Fruit fly (Drosophila melanogaster) whole organism, embryonic: ENCODE results near the gene sky.

Experiments used
- Ada2b ChIP-seq: fragments of 200-800 bp; sonication (Bioruptor generic); IDR thresholded peaks from 2 replicates; pipeline ENCODE4 v1.3.6; 2022; ENCODE audit warnings: missing biosample characterization, missing genetic modification characterization
- CG10462 ChIP-seq: fragments of 200-800 bp; sonication (Bioruptor generic); optimal IDR thresholded peaks from 2 replicates; lab custom pipeline; 2016; ENCODE audit warnings: missing biosample characterization, missing genetic modification characterization
- CG10654 ChIP-seq: fragments of 200-800 bp; sonication (Bioruptor generic); optimal IDR thresholded peaks from 2 replicates; lab custom pipeline; 2016; ENCODE audit warnings: missing biosample characterization, missing genetic modification characterization
- CG11085 ChIP-seq: fragments of 200-800 bp; sonication (Bioruptor generic); IDR thresholded peaks from 2 replicates; pipeline ENCODE4 v1.3.6; 2022; ENCODE audit warnings: missing biosample characterization, missing genetic modification characterization
- CG11093 ChIP-seq: fragments of 200-800 bp; sonication (Bioruptor generic); IDR thresholded peaks from 3 replicates; pipeline ENCODE4 v1.3.6; 2022; ENCODE audit warnings: missing biosample characterization, missing genetic modification characterization
- CG13287 ChIP-seq: fragments of 200-800 bp; sonication (Bioruptor generic); IDR thresholded peaks from 2 replicates; pipeline ENCODE4 v1.3.6; 2022; ENCODE audit warnings: missing biosample characterization, missing genetic modification characterization; ENCODE audit not compliant: partially characterized antibody
- CG13894 ChIP-seq: fragments of 200-800 bp; sonication (Bioruptor generic); optimal IDR thresholded peaks from 3 replicates; lab custom pipeline; 2018; ENCODE audit warnings: missing biosample characterization, mild to moderate bottlenecking, missing genetic modification characterization, moderate library complexity
- CG14050 ChIP-seq: fragments of 200-800 bp; sonication (Bioruptor generic); IDR thresholded peaks from 3 replicates; pipeline ENCODE4 v1.3.6; 2022; ENCODE audit warnings: missing biosample characterization, missing genetic modification characterization
- CG14860 ChIP-seq: fragments of 200-800 bp; sonication (Bioruptor generic); IDR thresholded peaks from 3 replicates; pipeline ENCODE4 v1.3.6; 2022; ENCODE audit warnings: missing biosample characterization, missing genetic modification characterization; ENCODE audit not compliant: partially characterized antibody
- CG15269 ChIP-seq: fragments of 200-800 bp; sonication (Bioruptor generic); optimal IDR thresholded peaks from 2 replicates; lab custom pipeline; 2018; ENCODE audit warnings: missing biosample characterization, mild to moderate bottlenecking, missing genetic modification characterization, moderate library complexity
- CG17328 ChIP-seq: fragments of 200-800 bp; sonication (Bioruptor generic); IDR thresholded peaks from 2 replicates; pipeline ENCODE4 v1.3.6; 2022; ENCODE audit warnings: missing biosample characterization, missing genetic modification characterization
- CG18599 ChIP-seq: fragments of 200-800 bp; sonication (Bioruptor generic); optimal IDR thresholded peaks from 3 replicates; lab custom pipeline; 2017; ENCODE audit warnings: missing biosample characterization, missing genetic modification characterization, mild to moderate bottlenecking, moderate library complexity, missing genetic modification reagents
- CG34224 ChIP-seq: fragments of 200-800 bp; sonication (Bioruptor generic); IDR thresholded peaks from 3 replicates; pipeline ENCODE4 v1.3.6; 2022; ENCODE audit warnings: missing biosample characterization, missing genetic modification characterization; ENCODE audit not compliant: partially characterized antibody
- CG6791 ChIP-seq: fragments of 200-800 bp; sonication (Bioruptor generic); IDR thresholded peaks from 3 replicates; pipeline ENCODE4 v1.3.6; 2022; ENCODE audit warnings: missing biosample characterization, missing genetic modification characterization; ENCODE audit not compliant: partially characterized antibody
- CG6854 ChIP-seq: fragments of 200-800 bp; sonication (Bioruptor generic); optimal IDR thresholded peaks from 3 replicates; lab custom pipeline; 2017; ENCODE audit warnings: missing biosample characterization, mild to moderate bottlenecking, missing genetic modification characterization
- CG8388 ChIP-seq: fragments of 200-800 bp; sonication (Bioruptor generic); optimal IDR thresholded peaks from 2 replicates; lab custom pipeline; 2019; ENCODE audit warnings: missing biosample characterization, mild to moderate bottlenecking, missing genetic modification characterization, moderate library complexity
- CG9876 ChIP-seq: fragments of 200-800 bp; sonication (Bioruptor generic); optimal IDR thresholded peaks from 2 replicates; lab custom pipeline; 2016; ENCODE audit warnings: missing biosample characterization, missing genetic modification characterization
- CrebB ChIP-seq: fragments of 200-800 bp; sonication (Bioruptor generic); optimal IDR thresholded peaks from 3 replicates; lab custom pipeline; 2018; ENCODE audit warnings: missing biosample characterization, mild to moderate bottlenecking, missing genetic modification characterization
- Doc3 ChIP-seq: fragments of 200-800 bp; sonication (Bioruptor generic); IDR thresholded peaks from 3 replicates; pipeline ENCODE4 v1.3.6; 2022; ENCODE audit warnings: missing biosample characterization, missing genetic modification characterization; ENCODE audit not compliant: partially characterized antibody
- Fer2 ChIP-seq: fragments of 200-800 bp; sonication (Bioruptor generic); optimal IDR thresholded peaks from 2 replicates; lab custom pipeline; 2018; ENCODE audit warnings: missing biosample characterization, mild to moderate bottlenecking, missing genetic modification characterization, moderate library complexity
- Fer3 ChIP-seq: fragments of 200-800 bp; sonication (Bioruptor generic); optimal IDR thresholded peaks from 2 replicates; lab custom pipeline; 2018; ENCODE audit warnings: missing biosample characterization, mild to moderate bottlenecking, missing genetic modification characterization, moderate library complexity
- Gsc ChIP-seq: fragments of 200-800 bp; sonication (Bioruptor generic); IDR thresholded peaks from 2 replicates; pipeline ENCODE4 v1.3.6; 2022; ENCODE audit warnings: missing biosample characterization, missing genetic modification characterization
- HLHmδ ChIP-seq: fragments of 200-800 bp; sonication (Bioruptor generic); optimal IDR thresholded peaks from 2 replicates; lab custom pipeline; 2018; ENCODE audit warnings: missing biosample characterization, mild to moderate bottlenecking, missing genetic modification characterization, moderate library complexity
- MESR4 ChIP-seq: fragments of 200-800 bp; sonication (Bioruptor generic); optimal IDR thresholded peaks from 2 replicates; lab custom pipeline; 2018; ENCODE audit warnings: missing biosample characterization, mild to moderate bottlenecking, missing genetic modification characterization, moderate library complexity
- Med ChIP-seq: fragments of 200-800 bp; sonication (Bioruptor generic); peaks from one replicate; lab custom pipeline; 2016; ENCODE audit warnings: missing biosample characterization, missing genetic modification characterization, mild to moderate bottlenecking, inconsistent platforms, moderate library complexity
- Mes4 ChIP-seq: fragments of 200-800 bp; sonication (Bioruptor generic); optimal IDR thresholded peaks from 2 replicates; lab custom pipeline; 2016; ENCODE audit warnings: missing biosample characterization, missing genetic modification characterization
- Mrtf ChIP-seq: fragments of 200-800 bp; sonication (Bioruptor generic); IDR thresholded peaks from 3 replicates; pipeline ENCODE4 v1.3.6; 2022; ENCODE audit warnings: missing biosample characterization, missing genetic modification characterization
- Oaz ChIP-seq: fragments of 200-800 bp; sonication (Bioruptor generic); IDR thresholded peaks from 2 replicates; pipeline ENCODE4 v1.3.6; 2022; ENCODE audit warnings: missing biosample characterization, missing genetic modification characterization
- Optix ChIP-seq: fragments of 200-800 bp; sonication (Bioruptor generic); IDR thresholded peaks from 3 replicates; pipeline ENCODE4 v1.3.6; 2022; ENCODE audit warnings: missing biosample characterization, missing genetic modification characterization
- Pdp1 ChIP-seq, 2 experiments: fragments of 200-800 bp; sonication (Bioruptor generic); optimal IDR thresholded peaks; 3 replicates each; lab custom pipeline; 2016; ENCODE audit warnings: missing biosample characterization in 2 of 2, missing genetic modification characterization in 2 of 2, mild to moderate bottlenecking in 1 of 2, moderate library complexity in 1 of 2
- Rx ChIP-seq: fragments of 200-800 bp; sonication (Bioruptor generic); IDR thresholded peaks from 2 replicates; pipeline ENCODE4 v1.3.6; 2022; ENCODE audit warnings: missing biosample characterization, missing genetic modification characterization
- Sry-β ChIP-seq: fragments of 200-800 bp; sonication (Bioruptor generic); optimal IDR thresholded peaks from 2 replicates; lab custom pipeline; 2018; ENCODE audit warnings: missing biosample characterization, mild to moderate bottlenecking, missing genetic modification characterization, moderate library complexity
- Stat92E ChIP-seq, 3 experiments: fragments of >200 bp in 2 of 3; fragments of 200-800 bp in 1 of 3; sonication (Bioruptor generic) in 1 of 3; optimal IDR thresholded peaks; 2 replicates each; lab custom pipeline; 2017 to 2019; ENCODE audit warnings: missing biosample characterization in 3 of 3, missing genetic modification characterization in 3 of 3, mild to moderate bottlenecking in 1 of 3, moderate library complexity in 1 of 3
- az2 ChIP-seq: fragments of 200-800 bp; sonication (Bioruptor generic); optimal IDR thresholded peaks from 3 replicates; lab custom pipeline; 2016; ENCODE audit warnings: missing biosample characterization, missing genetic modification characterization
- bigmax ChIP-seq: fragments of 200-800 bp; sonication (Bioruptor generic); optimal IDR thresholded peaks from 2 replicates; lab custom pipeline; 2018; ENCODE audit warnings: missing biosample characterization, mild to moderate bottlenecking, missing genetic modification characterization
- bsh ChIP-seq, 2 experiments: fragments of 200-800 bp; sonication (Bioruptor generic); optimal IDR thresholded peaks; 2 replicates each; lab custom pipeline; 2017 to 2018; ENCODE audit warnings: mild to moderate bottlenecking in 2 of 2, missing biosample characterization in 2 of 2, missing genetic modification characterization in 2 of 2, moderate library complexity in 1 of 2
- crol ChIP-seq: fragments of 200-800 bp; sonication (Bioruptor generic); IDR thresholded peaks from 2 replicates; pipeline ENCODE4 v1.3.6; 2022; ENCODE audit warnings: missing biosample characterization, missing genetic modification characterization
- eve ChIP-seq, 2 experiments: fragments of >200 bp; optimal IDR thresholded peaks; 2 replicates each; lab custom pipeline; 2017; ENCODE audit warnings: missing biosample characterization in 2 of 2, missing genetic modification characterization in 2 of 2
- ewg ChIP-seq: fragments of 200-800 bp; sonication (Bioruptor generic); optimal IDR thresholded peaks from 3 replicates; lab custom pipeline; 2017; ENCODE audit warnings: mild to moderate bottlenecking, missing biosample characterization, missing genetic modification reagents, missing genetic modification characterization
- hbn ChIP-seq: fragments of 200-800 bp; sonication (Bioruptor generic); IDR thresholded peaks from 2 replicates; pipeline ENCODE4 v1.3.6; 2022; ENCODE audit warnings: missing biosample characterization, missing genetic modification characterization; ENCODE audit not compliant: partially characterized antibody
- jigr1 ChIP-seq: fragments of 200-800 bp; sonication (Bioruptor generic); IDR thresholded peaks from 3 replicates; pipeline ENCODE4 v1.3.6; 2022; ENCODE audit warnings: missing biosample characterization, missing genetic modification characterization
- jumu ChIP-seq: fragments of 200-800 bp; sonication (Bioruptor generic); optimal IDR thresholded peaks from 3 replicates; lab custom pipeline; 2016; ENCODE audit warnings: missing biosample characterization, missing genetic modification characterization
- kah ChIP-seq: fragments of 200-800 bp; sonication (Bioruptor generic); optimal IDR thresholded peaks from 2 replicates; lab custom pipeline; 2018; ENCODE audit warnings: missing biosample characterization, mild to moderate bottlenecking, missing genetic modification characterization
- knrl ChIP-seq: fragments of 200-800 bp; sonication (Bioruptor generic); IDR thresholded peaks from 3 replicates; pipeline ENCODE4 v1.3.6; 2022; ENCODE audit warnings: missing biosample characterization, missing genetic modification characterization; ENCODE audit not compliant: partially characterized antibody
- otp ChIP-seq: fragments of 200-800 bp; sonication (Bioruptor generic); IDR thresholded peaks from 3 replicates; pipeline ENCODE4, ENCODE4 v1.3.6; 2022; ENCODE audit warnings: missing biosample characterization, missing genetic modification characterization
- shn ChIP-seq: fragments of 200-800 bp; sonication (Bioruptor generic); optimal IDR thresholded peaks from 3 replicates; lab custom pipeline; 2016; ENCODE audit warnings: missing biosample characterization, missing genetic modification characterization
- sqz ChIP-seq: fragments of 200-800 bp; sonication (Bioruptor generic); optimal IDR thresholded peaks from 3 replicates; lab custom pipeline; 2018; ENCODE audit warnings: missing biosample characterization, mild to moderate bottlenecking, missing genetic modification characterization
- stwl ChIP-seq: fragments of 200-800 bp; sonication (Bioruptor generic); optimal IDR thresholded peaks from 3 replicates; lab custom pipeline; 2018; ENCODE audit warnings: missing biosample characterization, mild to moderate bottlenecking, missing genetic modification characterization, moderate library complexity

sky gene

dm6 chr2L:20864764-20865265, 53.9 kb downstream of the sky start, which contains the start of gene CG9338 (continued):
- TF ChIP-seq CrebB (tag; lab: Kevin White, UChicago) (peak; percentile 76), Oaz (no peak; the same call in 1 of the 2 replicates), CG14050 (peak; percentile 60), Sry-β (peak; percentile 40), Gsc (GFP tag; lab: Robert Waterston, UW) (no peak), CG17328 (GFP tag; lab: Robert Waterston, UW) (peak; percentile 60), Pdp1 (GFP tag; optimal IDR thresholded peaks at IDR 0.05; lab: Kevin White, UChicago) (peak; percentile 75 to 84), knrl (GFP tag; lab: Robert Waterston, UW) (no peak), CG13894 (peak; percentile 90), Stat92E (GFP tag; optimal IDR thresholded peaks at IDR 0.05; lab: Kevin White, UChicago) (peak in 1 of 3 experiments; percentile 77), Mrtf (GFP tag; lab: Robert Waterston, UW) (peak; percentile 62; the same call in 2 of the 3 replicates), jumu (GFP tag; lab: Kevin White, UChicago) (peak; percentile 73), CG6854 (GFP tag; lab: Kevin White, UChicago) (peak; percentile 89), CG15269 (tag; lab: Kevin White, UChicago) (peak; percentile 71), kah (GFP tag; lab: Kevin White, UChicago) (peak; percentile 87), eve (GFP tag; optimal IDR thresholded peaks at IDR 0.05; lab: Kevin White, UChicago) (peak in 1 of 2 experiments; percentile 97), bsh (GFP tag; optimal IDR thresholded peaks at IDR 0.05; lab: Kevin White, UChicago) (peak; percentile 12 to 79), MESR4 (GFP tag; lab: Kevin White, UChicago) (no peak), otp (GFP tag; lab: Robert Waterston, UW) (no peak), stwl (tag; lab: Kevin White, UChicago) (no peak), Ada2b (GFP tag; lab: Robert Waterston, UW) (peak; percentile 72), shn (peak; percentile 85), Optix (GFP tag; lab: Robert Waterston, UW) (peak; percentile 77), hbn (GFP tag; lab: Robert Waterston, UW) (0 out of 2 replicates have a peak, but pooled peaks have one; percentile 16), Fer2 (peak; percentile 82), CG9876 (peak; percentile 46), CG10654 (GFP tag; lab: Kevin White, UChicago) (peak; percentile 88), CG10462 (GFP tag; lab: Kevin White, UChicago) (peak; percentile 52), CG18599 (GFP tag; lab: Kevin White, UChicago) (peak; percentile 96), sqz (peak; percentile 95), HLHmδ (GFP tag; lab: Kevin White, UChicago) (no peak), jigr1 (GFP tag; lab: Robert Waterston, UW) (peak; percentile 74; the same call in 2 of the 3 replicates), az2 (GFP tag; lab: Kevin White, UChicago) (peak; percentile 78), Mes4 (GFP tag; lab: Kevin White, UChicago) (peak; percentile 75), CG14860 (GFP tag; lab: Robert Waterston, UW) (peak; percentile 45; the same call in 1 of the 3 replicates), CG6791 (no peak; the same call in 2 of the 3 replicates), Rx (GFP tag; lab: Robert Waterston, UW) (peak; percentile 89), Doc3 (GFP tag; lab: Robert Waterston, UW) (no peak), CG8388 (GFP tag; lab: Kevin White, UChicago) (peak; percentile 68), CG11093 (peak; percentile 93), crol (GFP tag; lab: Robert Waterston, UW) (no peak), Fer3 (peak; percentile 91), CG11085 (GFP tag; lab: Robert Waterston, UW) (peak; percentile 85), CG34224 (GFP tag; lab: Robert Waterston, UW) (no peak), ewg (GFP tag; lab: Kevin White, UChicago) (peak; percentile 60), bigmax (peak; percentile 26), Med (GFP tag; lab: Kevin White, UChicago) (peak; percentile 97), CG13287 (GFP tag; lab: Robert Waterston, UW) (peak; percentile 54)
